Fruit fly (Drosophila melanogaster) whole organism, embryonic: ENCODE measurements around the gene CG4218.

Source experiments
- Bgb ChIP-seq: fragments of 200-800 bp; sonication (Bioruptor generic); IDR thresholded peaks from 2 replicates; pipeline ENCODE4 v1.3.6; 2022; ENCODE audit warnings: missing biosample characterization, missing genetic modification characterization; ENCODE audit not compliant: partially characterized antibody
- C15 ChIP-seq: fragments of 200-800 bp; sonication (Bioruptor generic); IDR thresholded peaks from 3 replicates; pipeline ENCODE4 v1.3.6; 2022; ENCODE audit warnings: missing biosample characterization, missing genetic modification characterization
- CG10274 ChIP-seq: fragments of 200-800 bp; sonication (Bioruptor generic); optimal IDR thresholded peaks from 3 replicates; lab custom pipeline; 2017; ENCODE audit warnings: missing biosample characterization, mild to moderate bottlenecking, missing genetic modification characterization
- CG10462 ChIP-seq: fragments of 200-800 bp; sonication (Bioruptor generic); optimal IDR thresholded peaks from 2 replicates; lab custom pipeline; 2016; ENCODE audit warnings: missing biosample characterization, missing genetic modification characterization
- CG11398 ChIP-seq: fragments of 200-800 bp; sonication (Bioruptor generic); optimal IDR thresholded peaks from 2 replicates; lab custom pipeline; 2016; ENCODE audit warnings: missing biosample characterization, missing genetic modification characterization
- CG12071 ChIP-seq: fragments of 200-800 bp; sonication (Bioruptor generic); optimal IDR thresholded peaks from 3 replicates; lab custom pipeline; 2018; ENCODE audit warnings: missing biosample characterization, mild to moderate bottlenecking, missing genetic modification characterization
- CG12219 ChIP-seq: fragments of 200-800 bp; sonication (Bioruptor generic); optimal IDR thresholded peaks from 3 replicates; lab custom pipeline; 2018; ENCODE audit warnings: missing biosample characterization, mild to moderate bottlenecking, missing genetic modification characterization
- CG12744 ChIP-seq: fragments of 200-800 bp; sonication (Bioruptor generic); optimal IDR thresholded peaks from 2 replicates; lab custom pipeline; 2016; ENCODE audit warnings: missing biosample characterization, missing genetic modification characterization
- CG15011 ChIP-seq: fragments of 200-800 bp; sonication (Bioruptor generic); optimal IDR thresholded peaks from 3 replicates; lab custom pipeline; 2018; ENCODE audit warnings: missing biosample characterization, mild to moderate bottlenecking, missing genetic modification characterization
- CG1647 ChIP-seq: fragments of 200-800 bp; sonication (Bioruptor generic); optimal IDR thresholded peaks from 3 replicates; lab custom pipeline; 2016; ENCODE audit warnings: missing biosample characterization, missing genetic modification characterization
- CG17385 ChIP-seq: fragments of 200-800 bp; sonication (Bioruptor generic); optimal IDR thresholded peaks from 3 replicates; lab custom pipeline; 2018; ENCODE audit warnings: missing biosample characterization, mild to moderate bottlenecking, missing genetic modification characterization
- CG1792 ChIP-seq: fragments of 200-800 bp; sonication (Bioruptor generic); optimal IDR thresholded peaks from 2 replicates; lab custom pipeline; 2016; ENCODE audit warnings: missing biosample characterization, missing genetic modification characterization
- CG3065 ChIP-seq: fragments of 200-800 bp; sonication (Bioruptor generic); optimal IDR thresholded peaks from 2 replicates; lab custom pipeline; 2016; ENCODE audit warnings: missing biosample characterization, missing genetic modification characterization
- CG4404 ChIP-seq: fragments of 200-800 bp; sonication (Bioruptor generic); IDR thresholded peaks from 2 replicates; pipeline ENCODE4 v1.3.6; 2022; ENCODE audit warnings: missing biosample characterization, missing genetic modification characterization
- CG5953 ChIP-seq: fragments of 200-800 bp; sonication (Bioruptor generic); IDR thresholded peaks from 2 replicates; pipeline ENCODE4 v1.3.6; 2022; ENCODE audit warnings: missing biosample characterization, missing genetic modification characterization
- CG6765 ChIP-seq: fragments of 200-800 bp; sonication (Bioruptor generic); optimal IDR thresholded peaks from 3 replicates; lab custom pipeline; 2017; ENCODE audit warnings: missing biosample characterization, mild to moderate bottlenecking, missing genetic modification characterization
- CG6813 ChIP-seq: fragments of 200-800 bp; sonication (Bioruptor generic); optimal IDR thresholded peaks from 2 replicates; lab custom pipeline; 2017; ENCODE audit warnings: missing biosample characterization, missing genetic modification characterization, mild to moderate bottlenecking, moderate library complexity, missing genetic modification reagents
- CG6854 ChIP-seq: fragments of 200-800 bp; sonication (Bioruptor generic); optimal IDR thresholded peaks from 3 replicates; lab custom pipeline; 2017; ENCODE audit warnings: missing biosample characterization, mild to moderate bottlenecking, missing genetic modification characterization
- CG7271 ChIP-seq: fragments of 200-800 bp; sonication (Bioruptor generic); optimal IDR thresholded peaks from 2 replicates; lab custom pipeline; 2018; ENCODE audit warnings: missing biosample characterization, mild to moderate bottlenecking, missing genetic modification characterization, moderate library complexity
- CG7556 ChIP-seq: fragments of 200-800 bp; sonication (Bioruptor generic); optimal IDR thresholded peaks from 2 replicates; lab custom pipeline; 2017; ENCODE audit warnings: missing biosample characterization, mild to moderate bottlenecking, missing genetic modification characterization
- CG8089 ChIP-seq: fragments of 200-800 bp; sonication (Bioruptor generic); optimal IDR thresholded peaks from 3 replicates; lab custom pipeline; 2016; ENCODE audit warnings: missing biosample characterization, missing genetic modification characterization
- CG9437 ChIP-seq: fragments of 200-800 bp; sonication (Bioruptor generic); optimal IDR thresholded peaks from 2 replicates; lab custom pipeline; 2018; ENCODE audit warnings: missing biosample characterization, mild to moderate bottlenecking, missing genetic modification characterization
- CG9817 ChIP-seq: fragments of 200-800 bp; sonication (Bioruptor generic); optimal IDR thresholded peaks from 2 replicates; lab custom pipeline; 2018; ENCODE audit warnings: missing biosample characterization, mild to moderate bottlenecking, missing genetic modification characterization, moderate library complexity
- CrebB ChIP-seq: fragments of 200-800 bp; sonication (Bioruptor generic); optimal IDR thresholded peaks from 3 replicates; lab custom pipeline; 2018; ENCODE audit warnings: missing biosample characterization, mild to moderate bottlenecking, missing genetic modification characterization
- Dref ChIP-seq: fragments of 200-800 bp; sonication (Bioruptor generic); IDR thresholded peaks from 2 replicates; pipeline ENCODE4 v1.3.6; 2022; ENCODE audit warnings: missing biosample characterization, missing genetic modification characterization
- Gsc ChIP-seq: fragments of 200-800 bp; sonication (Bioruptor generic); IDR thresholded peaks from 2 replicates; pipeline ENCODE4 v1.3.6; 2022; ENCODE audit warnings: missing biosample characterization, missing genetic modification characterization
- Hr51 ChIP-seq, 2 experiments: fragments of 200-800 bp; sonication (Bioruptor generic); optimal IDR thresholded peaks; 2 replicates in 1 of 2; 3 replicates in 1 of 2; lab custom pipeline; 2016 to 2018; ENCODE audit warnings: missing biosample characterization in 2 of 2, missing genetic modification characterization in 2 of 2, mild to moderate bottlenecking in 1 of 2, moderate library complexity in 1 of 2
- Meics ChIP-seq: fragments of 200-800 bp; sonication (Bioruptor generic); optimal IDR thresholded peaks from 2 replicates; lab custom pipeline; 2017; ENCODE audit warnings: missing biosample characterization, mild to moderate bottlenecking, missing genetic modification characterization
- Tbp ChIP-seq: fragments of >200 bp; optimal IDR thresholded peaks from 2 replicates; lab custom pipeline; 2018; ENCODE audit warnings: missing biosample characterization, missing genetic modification characterization
- Xbp1 ChIP-seq: fragments of 200-800 bp; sonication (Bioruptor generic); optimal IDR thresholded peaks from 3 replicates; lab custom pipeline; 2016; ENCODE audit warnings: missing biosample characterization, mild to moderate bottlenecking, missing genetic modification characterization
- ab ChIP-seq: fragments of 200-800 bp; sonication (Bioruptor generic); optimal IDR thresholded peaks from 2 replicates; lab custom pipeline; 2016; ENCODE audit warnings: missing biosample characterization, missing genetic modification characterization
- aop ChIP-seq: fragments of 200-800 bp; sonication (Bioruptor generic); IDR thresholded peaks from 2 replicates; pipeline ENCODE4 v1.3.6; 2022; ENCODE audit warnings: missing biosample characterization, missing genetic modification characterization
- cas ChIP-seq: fragments of 200-800 bp; sonication (Bioruptor generic); IDR thresholded peaks from 2 replicates; pipeline ENCODE4 v1.3.6; 2022; ENCODE audit warnings: missing biosample characterization, missing genetic modification characterization
- chn ChIP-seq: fragments of 200-800 bp; sonication (Bioruptor generic); optimal IDR thresholded peaks from 2 replicates; lab custom pipeline; 2016; ENCODE audit warnings: missing biosample characterization, missing genetic modification characterization
- crol ChIP-seq: fragments of 200-800 bp; sonication (Bioruptor generic); IDR thresholded peaks from 2 replicates; pipeline ENCODE4 v1.3.6; 2022; ENCODE audit warnings: missing biosample characterization, missing genetic modification characterization
- cwo ChIP-seq: fragments of 200-800 bp; sonication (Bioruptor generic); optimal IDR thresholded peaks from 3 replicates; lab custom pipeline; 2017; ENCODE audit warnings: missing biosample characterization, missing genetic modification characterization, mild to moderate bottlenecking, moderate library complexity, missing genetic modification reagents
- danr ChIP-seq: fragments of 200-800 bp; sonication (Bioruptor generic); IDR thresholded peaks from 2 replicates; pipeline ENCODE4 v1.3.6; 2022; ENCODE audit warnings: missing biosample characterization, missing genetic modification characterization
- dpn ChIP-seq, 2 experiments: fragments of 200-800 bp; sonication (Bioruptor generic); optimal IDR thresholded peaks; 3 replicates each; lab custom pipeline; 2016; ENCODE audit warnings: missing biosample characterization in 2 of 2, missing genetic modification characterization in 2 of 2
- fd96Cb ChIP-seq: fragments of 200-800 bp; sonication (Bioruptor generic); optimal IDR thresholded peaks from 2 replicates; lab custom pipeline; 2018; ENCODE audit warnings: missing biosample characterization, mild to moderate bottlenecking, missing genetic modification characterization, moderate library complexity
- ftz-f1 ChIP-seq: fragments of 200-800 bp; sonication (Bioruptor generic); optimal IDR thresholded peaks from 2 replicates; lab custom pipeline; 2016; ENCODE audit warnings: missing biosample characterization, missing genetic modification characterization
- gcm2 ChIP-seq: fragments of 200-800 bp; sonication (Bioruptor generic); optimal IDR thresholded peaks from 2 replicates; lab custom pipeline; 2016; ENCODE audit warnings: missing biosample characterization, missing genetic modification characterization
- gsb ChIP-seq: fragments of 200-800 bp; sonication (Bioruptor generic); IDR thresholded peaks from 2 replicates; pipeline ENCODE4 v1.3.6; 2022; ENCODE audit warnings: missing biosample characterization, missing genetic modification characterization
- gt ChIP-seq: fragments of 200-800 bp; sonication (Bioruptor generic); IDR thresholded peaks from 2 replicates; pipeline ENCODE4 v1.3.6; 2022; ENCODE audit warnings: missing biosample characterization, missing genetic modification characterization
- h ChIP-seq: fragments of >200 bp; optimal IDR thresholded peaks from 2 replicates; lab custom pipeline; 2017
- jing ChIP-seq: fragments of 200-800 bp; sonication (Bioruptor generic); optimal IDR thresholded peaks from 2 replicates; lab custom pipeline; 2018; ENCODE audit warnings: missing biosample characterization, mild to moderate bottlenecking, missing genetic modification characterization
- run ChIP-seq: fragments of 200-800 bp; sonication (Bioruptor generic); optimal IDR thresholded peaks from 3 replicates; lab custom pipeline; 2018; ENCODE audit warnings: missing biosample characterization, mild to moderate bottlenecking, missing genetic modification characterization
- schlank ChIP-seq: fragments of 200-800 bp; sonication (Bioruptor generic); optimal IDR thresholded peaks from 2 replicates; lab custom pipeline; 2018; ENCODE audit warnings: missing biosample characterization, mild to moderate bottlenecking, missing genetic modification characterization
- sim ChIP-seq: fragments of 200-800 bp; sonication (Bioruptor generic); IDR thresholded peaks from 2 replicates; pipeline ENCODE4 v1.3.6; 2022; ENCODE audit warnings: missing biosample characterization, missing genetic modification characterization
- sisA ChIP-seq: fragments of 200-800 bp; sonication (Bioruptor generic); IDR thresholded peaks from 2 replicates; pipeline ENCODE4 v1.3.6; 2022; ENCODE audit warnings: missing biosample characterization, missing genetic modification characterization
- yki ChIP-seq: fragments of >200 bp; optimal IDR thresholded peaks from 3 replicates; lab custom pipeline; 2018

The CG4218 gene

dm6 chr2L:14502578-14503426, 46.1 kb downstream of the CG4218 start (continued):
- TF ChIP-seq CG9817 (tag; lab: Kevin White, UChicago) (peak; percentile 88), CG12071 (peak; percentile 96), Meics (GFP tag; lab: Kevin White, UChicago) (peak; percentile 90), CG6813 (GFP tag; lab: Kevin White, UChicago) (peak; percentile 85), CG7556 (GFP tag; lab: Kevin White, UChicago) (peak; percentile 90), CG11398 (GFP tag; lab: Kevin White, UChicago) (peak; percentile 87), CG6765 (peak; percentile 86), gcm2 (GFP tag; lab: Kevin White, UChicago) (peak; percentile 64), CG6854 (GFP tag; lab: Kevin White, UChicago) (peak; percentile 80), aop (peak; percentile 60; the same call in 1 of the 2 replicates), CG10274 (peak; percentile 80), CG12219 (GFP tag; lab: Kevin White, UChicago) (peak; percentile 94), h (lab: Kevin White, UChicago) (no peak), sim (GFP tag; lab: Robert Waterston, UW) (peak; percentile 78), CrebB (tag; lab: Kevin White, UChicago) (peak; percentile 86), CG3065 (GFP tag; lab: Kevin White, UChicago) (peak; percentile 79), CG10462 (GFP tag; lab: Kevin White, UChicago) (peak; percentile 80), ftz-f1 (GFP tag; lab: Kevin White, UChicago) (peak; percentile 40), dpn (GFP tag; optimal IDR thresholded peaks at IDR 0.05; lab: Kevin White, UChicago) (peak; percentile 95), danr (peak; percentile 84), schlank (tag; lab: Kevin White, UChicago) (peak; percentile 77), CG1647 (GFP tag; lab: Kevin White, UChicago) (peak; percentile 84), sisA (GFP tag; lab: Robert Waterston, UW) (peak; percentile 92), CG8089 (GFP tag; lab: Kevin White, UChicago) (peak; percentile 89), crol (GFP tag; lab: Robert Waterston, UW) (peak; percentile 54), CG4404 (GFP tag; lab: Robert Waterston, UW) (peak; percentile 64), CG7271 (tag; lab: Kevin White, UChicago) (peak; percentile 52), CG15011 (GFP tag; lab: Kevin White, UChicago) (peak; percentile 80), gsb (GFP tag; lab: Robert Waterston, UW) (peak; percentile 83), CG5953 (GFP tag; lab: Robert Waterston, UW) (peak; percentile 88), cas (GFP tag; lab: Robert Waterston, UW) (peak; percentile 62; the same call in 1 of the 2 replicates), jing (peak; percentile 91), yki (lab: Kevin White, UChicago) (no peak), Xbp1 (GFP tag; lab: Kevin White, UChicago) (peak; percentile 93), C15 (peak; percentile 79; the same call in 2 of the 3 replicates), Dref (no peak), Hr51 (GFP tag; optimal IDR thresholded peaks at IDR 0.05; lab: Kevin White, UChicago) (peak; percentile 69 to 94), CG1792 (GFP tag; lab: Kevin White, UChicago) (peak; percentile 86), cwo (GFP tag; lab: Kevin White, UChicago) (peak; percentile 86), chn (GFP tag; lab: Kevin White, UChicago) (peak; percentile 86), run (tag; lab: Kevin White, UChicago) (peak; percentile 84), CG12744 (GFP tag; lab: Kevin White, UChicago) (peak; percentile 91), ab (peak; percentile 60), Gsc (GFP tag; lab: Robert Waterston, UW) (no peak), CG17385 (GFP tag; lab: Kevin White, UChicago) (peak; percentile 86), CG9437 (peak; percentile 79), fd96Cb (tag; lab: Kevin White, UChicago) (peak; percentile 91), Tbp (no peak), Bgb (GFP tag; lab: Robert Waterston, UW) (no peak), gt (GFP tag; lab: Robert Waterston, UW) (peak; percentile 69)
